Worm (Caenorhabditis elegans): ENCODE measurements around the gene M01A8.1.

Gene M01A8.1

DNA sequence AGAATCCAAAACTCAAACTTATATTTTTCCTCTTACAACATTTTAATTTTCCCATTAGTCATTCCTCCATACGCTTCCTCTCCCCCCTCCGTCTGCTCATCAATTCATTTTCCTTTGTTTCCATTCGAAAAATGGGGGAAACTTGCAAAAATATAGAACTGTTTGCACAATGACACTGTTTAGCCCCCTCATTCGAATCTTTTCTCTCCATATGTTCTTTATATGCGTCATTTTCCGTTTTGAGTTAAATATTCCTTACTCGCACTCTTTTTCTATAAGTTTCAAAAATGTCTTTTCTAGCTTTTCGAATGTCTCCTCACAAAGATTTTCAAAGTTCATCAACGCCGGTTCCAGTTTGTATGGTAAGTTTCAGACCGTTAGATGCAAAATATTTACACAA lies at the start of gene M01A8.1:
Gene M01A8.1, plus strand, starts transcription at position 301 of the 400 bp plus-strand sequence.
- no peak for TF ChIP-seq efl-1 (optimal IDR thresholded peaks at IDR 0.05)
- peak in 1 of 2 experiments; percentile 41 for TF ChIP-seq efl-1 (GFP tag; optimal IDR thresholded peaks at IDR 0.05 in 1 of 2)
- TF ChIP-seq nhr-237 (tag; optimal IDR thresholded peaks at IDR 0.05) = no peak

DNA sequence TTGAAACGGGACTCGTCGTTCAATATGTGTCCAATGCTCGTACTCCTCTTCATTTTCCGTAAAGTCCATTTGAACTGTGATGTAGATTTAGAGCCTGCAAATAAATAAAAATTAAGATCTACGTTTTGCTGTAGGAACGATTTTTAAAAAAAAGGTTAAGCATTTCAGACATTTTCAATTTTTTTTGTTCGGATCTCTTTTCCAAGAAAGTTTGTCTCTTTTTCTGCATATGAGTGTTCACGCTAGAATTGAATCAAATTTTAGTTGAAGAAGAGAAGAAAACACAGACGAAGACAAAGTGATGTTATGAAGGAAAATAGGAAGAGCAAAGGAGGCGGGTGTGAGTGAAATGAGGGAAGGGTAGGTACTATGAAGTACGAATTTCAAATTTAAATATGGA lies 41.7 kb upstream of the M01A8.1 start, which contains the start of gene npr-29:
Gene npr-29, minus strand, starts transcription at position 101 of the 400 bp plus-strand sequence.
- no peak for TF ChIP-seq blmp-1 (tag; optimal IDR thresholded peaks at IDR 0.05)
- no peak for TF ChIP-seq efl-1 (optimal IDR thresholded peaks at IDR 0.05)
- TF ChIP-seq efl-1 (GFP tag; optimal IDR thresholded peaks at IDR 0.05 in 1 of 2) = no peak
- TF ChIP-seq lsy-2 (tag; optimal IDR thresholded peaks at IDR 0.05) = no peak
- TF ChIP-seq lin-39 (tag; optimal IDR thresholded peaks at IDR 0.05) = no peak
- TF ChIP-seq irx-1 (tag; optimal IDR thresholded peaks at IDR 0.05) = no peak
- no peak for TF ChIP-seq nhr-85 (tag)
- no peak for TF ChIP-seq nhr-11 (tag; optimal IDR thresholded peaks at IDR 0.05)
- TF ChIP-seq ztf-4 (tag; optimal IDR thresholded peaks at IDR 0.05) = no peak

DNA sequence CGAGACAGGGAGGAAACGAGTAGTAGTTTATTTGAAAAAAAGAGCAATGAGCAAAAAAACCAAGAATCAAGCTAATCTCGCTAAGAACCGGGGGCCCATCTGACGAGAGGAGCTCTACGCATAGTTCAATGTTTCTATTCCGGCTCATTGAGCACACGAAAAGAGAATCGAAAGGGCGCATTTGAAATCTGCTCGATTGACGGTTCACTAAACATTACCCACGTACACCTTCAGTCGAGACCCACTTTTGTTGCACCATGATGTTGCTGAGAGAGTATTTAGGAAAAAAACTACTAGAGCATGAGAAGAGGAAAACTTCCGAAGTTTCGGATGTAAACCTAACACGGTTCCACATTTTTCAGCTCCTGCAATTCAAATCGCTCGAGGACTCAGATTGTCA lies 32.1 kb upstream of the M01A8.1 start:
- TF ChIP-seq lin-14 (GFP tag; optimal IDR thresholded peaks at IDR 0.05) (peak; percentile 21), nhr-47 (tag; optimal IDR thresholded peaks at IDR 0.05) (no peak), pax-3 (tag; optimal IDR thresholded peaks at IDR 0.05) (no peak), aly-2 (tag; optimal IDR thresholded peaks at IDR 0.05) (peak; percentile 30)

DNA sequence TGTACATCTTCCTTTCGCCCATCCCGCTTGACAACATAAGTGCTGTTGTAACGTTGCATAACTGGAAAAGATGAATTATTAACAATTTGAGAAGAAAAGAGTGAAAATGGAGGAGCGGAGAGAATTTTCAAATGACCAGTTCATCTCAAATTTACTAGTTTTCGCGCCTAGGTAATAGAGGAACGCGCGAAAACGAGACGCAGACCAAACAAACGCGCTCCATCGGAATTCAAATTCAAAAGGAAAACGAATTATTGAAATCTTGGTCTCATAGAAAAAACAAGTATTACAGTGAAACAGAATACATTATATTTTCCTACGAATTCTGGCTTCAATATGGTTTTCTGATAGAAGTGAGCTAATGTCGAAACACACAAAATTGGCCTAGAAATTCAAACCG lies 28.9 kb upstream of the M01A8.1 start:
- TF ChIP-seq nhr-85 (tag) = peak; percentile 56
- no peak for TF ChIP-seq hlh-17 (GFP tag; optimal IDR thresholded peaks at IDR 0.05; ENCODE audit: borderline replicate concordance)
- peak; percentile 85 to 99 for TF ChIP-seq efl-1 (optimal IDR thresholded peaks at IDR 0.05)
- peak; percentile 86 to 98 for TF ChIP-seq efl-1 (GFP tag; optimal IDR thresholded peaks at IDR 0.05 in 1 of 2)
- peak; percentile 50 to 86 for TF ChIP-seq lsy-2 (tag; optimal IDR thresholded peaks at IDR 0.05)
- TF ChIP-seq nhr-28 (tag; optimal IDR thresholded peaks at IDR 0.05) = no peak
- peak; percentile 28 for TF ChIP-seq fkh-8 (tag; optimal IDR thresholded peaks at IDR 0.05)
- no peak for TF ChIP-seq ceh-88 (GFP tag; IDR thresholded peaks at IDR 0.05)
- TF ChIP-seq snu-23 (GFP tag; optimal IDR thresholded peaks at IDR 0.05) = peak; percentile 55
- TF ChIP-seq pag-3 (tag; optimal IDR thresholded peaks at IDR 0.05; ENCODE audit: borderline replicate concordance, insufficient read depth) = no peak
- TF ChIP-seq aly-2 (tag; optimal IDR thresholded peaks at IDR 0.05) = no peak
- no peak for TF ChIP-seq C34B4.2 (tag; optimal IDR thresholded peaks at IDR 0.05)
- TF ChIP-seq mab-9 (GFP tag; IDR thresholded peaks at IDR 0.05) = no peak
- peak; percentile 66 for TF ChIP-seq nhr-71 (tag; optimal IDR thresholded peaks at IDR 0.05)
- TF ChIP-seq irx-1 (tag; optimal IDR thresholded peaks at IDR 0.05) = no peak
- TF ChIP-seq snpc-4 (tag; optimal IDR thresholded peaks at IDR 0.05) = peak; percentile 28
- no peak for TF ChIP-seq unc-130 (tag; optimal IDR thresholded peaks at IDR 0.05)
- TF ChIP-seq unc-86 (tag; optimal IDR thresholded peaks at IDR 0.05) = peak; percentile 26
- TF ChIP-seq skn-1 (tag; optimal IDR thresholded peaks at IDR 0.05) = peak; percentile 10
- peak; percentile 61 for TF ChIP-seq blmp-1 (tag; optimal IDR thresholded peaks at IDR 0.05)
- TF ChIP-seq swsn-7 (tag; optimal IDR thresholded peaks at IDR 0.05) = peak; percentile 31
- TF ChIP-seq F16B12.6 (tag; optimal IDR thresholded peaks at IDR 0.05) = peak; percentile 52
- TF ChIP-seq dpl-1 (GFP tag; optimal IDR thresholded peaks at IDR 0.05) = peak; percentile 90 to 94 (median 92)
- peak; percentile 58 for TF ChIP-seq lin-15B (tag; optimal IDR thresholded peaks at IDR 0.05)
- TF ChIP-seq nhr-12 (tag; optimal IDR thresholded peaks at IDR 0.05) = no peak
- peak; percentile 69 for TF ChIP-seq C16A3.4 (tag; optimal IDR thresholded peaks at IDR 0.05)
- no peak for TF ChIP-seq ztf-4 (tag; optimal IDR thresholded peaks at IDR 0.05)
- peak; percentile 11 for TF ChIP-seq tbx-2 (tag; optimal IDR thresholded peaks at IDR 0.05)
- peak; percentile 26 for TF ChIP-seq lin-13 (GFP tag; optimal IDR thresholded peaks at IDR 0.05)
- TF ChIP-seq hlh-4 (tag; optimal IDR thresholded peaks at IDR 0.05) = no peak
- peak; percentile 46 for TF ChIP-seq nhr-77 (tag; optimal IDR thresholded peaks at IDR 0.05)
- TF ChIP-seq ceh-63 (GFP tag; optimal IDR thresholded peaks at IDR 0.05) = no peak
- no peak for TF ChIP-seq nhr-76 (tag; optimal IDR thresholded peaks at IDR 0.05)
- peak; percentile 27 for TF ChIP-seq rnt-1 (tag; optimal IDR thresholded peaks at IDR 0.05)
- TF ChIP-seq lin-35 (GFP tag; optimal IDR thresholded peaks at IDR 0.05) = peak; percentile 88 to 95
- peak; percentile 35 for TF ChIP-seq xbp-1 (tag; optimal IDR thresholded peaks at IDR 0.05)
- TF ChIP-seq ceh-82 (tag; optimal IDR thresholded peaks at IDR 0.05) = peak in 2 of 3 experiments; percentile 8 to 49
- TF ChIP-seq lin-14 (GFP tag; optimal IDR thresholded peaks at IDR 0.05) = peak; percentile 61
- peak; percentile 22; the same call in 1 of the 2 replicates for TF ChIP-seq nhr-19 (GFP tag; conservative IDR thresholded peaks at IDR 0.05)
- peak; percentile 37 for TF ChIP-seq nhr-20 (tag; optimal IDR thresholded peaks at IDR 0.05)
- TF ChIP-seq mep-1 (tag; optimal IDR thresholded peaks at IDR 0.05) = peak; percentile 76
- TF ChIP-seq nhr-47 (tag; optimal IDR thresholded peaks at IDR 0.05) = peak; percentile 57

Data from whole organism, L1 larva.